Worm (Caenorhabditis elegans) whole organism, L1 larva: ENCODE results near the gene msp-49.
A peak's percentile ranks its signal among the peaks of the same experiment; 100 is the strongest.

Experiments
- C04F5.9 ChIP-seq: sonication (generic microtip); optimal IDR thresholded peaks from 2 replicates; lab custom pipeline; 2016; ENCODE audit warnings: missing genetic modification characterization, missing compliant biosample characterization
- C34B4.2 ChIP-seq: sonication (generic microtip); optimal IDR thresholded peaks from 2 replicates; lab custom pipeline; 2017; ENCODE audit warnings: mild to moderate bottlenecking, missing genetic modification characterization, missing compliant biosample characterization
- aha-1 ChIP-seq: fragments of 150-350 bp; optimal IDR thresholded peaks from 2 replicates; lab custom pipeline; 2014; ENCODE audit warnings: missing biosample characterization, missing genetic modification characterization
- aly-2 ChIP-seq: fragments of 150-350 bp; optimal IDR thresholded peaks from 2 replicates; lab custom pipeline; 2014; ENCODE audit warnings: missing biosample characterization, missing genetic modification characterization
- ama-1 ChIP-seq: fragments of 150-350 bp; optimal IDR thresholded peaks from 2 replicates; lab custom pipeline; 2014
- ceh-88 ChIP-seq: fragments of 200-800 bp; sonication (Bioruptor generic); IDR thresholded peaks from 2 replicates; pipeline ENCODE4 v1.3.6; 2022; ENCODE audit warnings: missing genetic modification characterization, missing compliant biosample characterization
- efl-1 ChIP-seq, 4 experiments: fragments of 150-350 bp; optimal IDR thresholded peaks in 3 of 4; peaks in 1 of 4; 1 replicate in 1 of 4; 2 replicates in 3 of 4; lab custom pipeline; 2014; ENCODE audit warnings: missing biosample characterization in 2 of 4, missing genetic modification characterization in 2 of 4, missing genetic modification reagents in 2 of 4
- efl-3 ChIP-seq: fragments of 200-800 bp; sonication (Bioruptor generic); optimal IDR thresholded peaks from 2 replicates; lab custom pipeline; 2018; ENCODE audit warnings: mild to moderate bottlenecking, missing genetic modification characterization, missing compliant biosample characterization
- egl-13 ChIP-seq: sonication (generic microtip); optimal IDR thresholded peaks from 2 replicates; lab custom pipeline; 2016; ENCODE audit warnings: missing genotype, missing genetic modification reagents, missing genetic modification characterization, missing compliant biosample characterization
- egl-27 ChIP-seq, 2 experiments: fragments of 150-350 bp in 1 of 2; sonication (generic microtip); optimal IDR thresholded peaks; 3 replicates each; lab custom pipeline; 2017 to 2018; ENCODE audit warnings: missing biosample characterization in 2 of 2, missing genetic modification characterization in 2 of 2, missing genetic modification reagents in 2 of 2
- elt-2 ChIP-seq: sonication (generic microtip); optimal IDR thresholded peaks from 2 replicates; lab custom pipeline; 2016; ENCODE audit warnings: missing genetic modification characterization, mild to moderate bottlenecking, inconsistent platforms, missing compliant biosample characterization, missing genetic modification reagents
- ets-5 ChIP-seq: fragments of 200-800 bp; sonication (Bioruptor generic); IDR thresholded peaks from 2 replicates; pipeline ENCODE4 v1.3.6; 2022; ENCODE audit warnings: missing genetic modification characterization, missing compliant biosample characterization
- fkh-10 ChIP-seq: sonication (generic microtip); optimal IDR thresholded peaks from 2 replicates; lab custom pipeline; 2017; ENCODE audit warnings: missing biosample characterization, missing genetic modification reagents, missing genetic modification characterization
- fkh-4 ChIP-seq: sonication (generic microtip); optimal IDR thresholded peaks from 2 replicates; lab custom pipeline; 2016; ENCODE audit warnings: missing compliant biosample characterization, missing genetic modification characterization, borderline replicate concordance
- fos-1 ChIP-seq: fragments of 150-350 bp; optimal IDR thresholded peaks from 2 replicates; lab custom pipeline; 2014; ENCODE audit warnings: missing biosample characterization, missing genetic modification characterization
- jun-1 ChIP-seq: fragments of 150-350 bp; optimal IDR thresholded peaks from 2 replicates; lab custom pipeline; 2014; ENCODE audit warnings: missing biosample characterization, missing genetic modification reagents, missing genetic modification characterization
- lin-14 ChIP-seq: fragments of 200-800 bp; sonication (Bioruptor generic); optimal IDR thresholded peaks from 2 replicates; lab custom pipeline; 2018; ENCODE audit warnings: mild to moderate bottlenecking, missing genetic modification characterization, moderate library complexity, missing compliant biosample characterization
- lin-15B ChIP-seq: fragments of 150-350 bp; sonication (generic microtip); optimal IDR thresholded peaks from 3 replicates; lab custom pipeline; 2014; ENCODE audit warnings: missing biosample characterization, missing genetic modification characterization
- lin-35 ChIP-seq, 2 experiments: fragments of 150-350 bp; optimal IDR thresholded peaks; 2 replicates each; lab custom pipeline; 2014; ENCODE audit warnings: missing biosample characterization in 2 of 2, missing genetic modification characterization in 2 of 2, missing genetic modification reagents in 2 of 2
- lir-3 ChIP-seq: sonication (generic microtip); optimal IDR thresholded peaks from 2 replicates; lab custom pipeline; 2016; ENCODE audit warnings: mild to moderate bottlenecking, missing genetic modification characterization, moderate library complexity, missing compliant biosample characterization; ENCODE audit not compliant: poor library complexity
- nhr-11 ChIP-seq: fragments of 150-350 bp; optimal IDR thresholded peaks from 2 replicates; lab custom pipeline; 2014; ENCODE audit warnings: missing biosample characterization, missing genetic modification characterization
- nhr-71 ChIP-seq: sonication (generic microtip); optimal IDR thresholded peaks from 2 replicates; lab custom pipeline; 2016; ENCODE audit warnings: mild to moderate bottlenecking, missing genetic modification characterization, moderate library complexity, missing compliant biosample characterization
- nhr-84 ChIP-seq: sonication (generic microtip); optimal IDR thresholded peaks from 2 replicates; lab custom pipeline; 2017; ENCODE audit warnings: missing biosample characterization, missing genetic modification characterization
- nhr-85 ChIP-seq: sonication (generic microtip); peaks from one replicate; lab custom pipeline; 2016; ENCODE audit warnings: missing genetic modification characterization, inconsistent platforms, missing compliant biosample characterization
- pax-3 ChIP-seq: fragments of 200-800 bp; sonication (Bioruptor generic); optimal IDR thresholded peaks from 2 replicates; lab custom pipeline; 2018; ENCODE audit warnings: mild to moderate bottlenecking, missing genetic modification characterization, moderate library complexity, missing compliant biosample characterization
- rnt-1 ChIP-seq: sonication (generic microtip); optimal IDR thresholded peaks from 2 replicates; lab custom pipeline; 2016; ENCODE audit warnings: mild to moderate bottlenecking, missing genetic modification characterization, moderate library complexity, missing compliant biosample characterization
- snpc-4 ChIP-seq: fragments of 150-350 bp; optimal IDR thresholded peaks from 2 replicates; lab custom pipeline; 2014; ENCODE audit warnings: missing biosample characterization, missing genetic modification characterization
- sox-4 ChIP-seq: sonication (generic microtip); optimal IDR thresholded peaks from 2 replicates; lab custom pipeline; 2016; ENCODE audit warnings: missing genetic modification characterization, missing compliant biosample characterization
- swsn-7 ChIP-seq: sonication (generic microtip); optimal IDR thresholded peaks from 2 replicates; lab custom pipeline; 2016; ENCODE audit warnings: missing genetic modification characterization, missing compliant biosample characterization
- tlp-1 ChIP-seq: fragments of 150-350 bp; optimal IDR thresholded peaks from 2 replicates; lab custom pipeline; 2014; ENCODE audit warnings: missing biosample characterization, missing genetic modification characterization
- unc-130 ChIP-seq: fragments of 150-350 bp; optimal IDR thresholded peaks from 2 replicates; lab custom pipeline; 2017; ENCODE audit warnings: missing biosample characterization, missing genetic modification characterization, inconsistent platforms
- unc-62 ChIP-seq: fragments of 150-350 bp; optimal IDR thresholded peaks from 2 replicates; lab custom pipeline; 2014; ENCODE audit warnings: missing biosample characterization, missing genetic modification reagents, missing genetic modification characterization
- ztf-4 ChIP-seq: fragments of 150-350 bp; optimal IDR thresholded peaks from 2 replicates; lab custom pipeline; 2014; ENCODE audit warnings: missing biosample characterization, missing genetic modification characterization

msp-49 gene

ce11 chrII:5184661-5185545 is 9.3 kb upstream of the msp-49 start:
- TF ChIP-seq elt-2 (tag; lab: Kevin White, UChicago) (peak; percentile 98), lin-15B (no peak), ets-5 (GFP tag; lab: Robert Waterston, UW) (no peak), nhr-71 (tag; lab: Kevin White, UChicago) (peak; percentile 43), rnt-1 (tag; lab: Kevin White, UChicago) (no peak), C04F5.9 (no peak), nhr-84 (tag; lab: Kevin White, UChicago) (no peak)

DNA sequence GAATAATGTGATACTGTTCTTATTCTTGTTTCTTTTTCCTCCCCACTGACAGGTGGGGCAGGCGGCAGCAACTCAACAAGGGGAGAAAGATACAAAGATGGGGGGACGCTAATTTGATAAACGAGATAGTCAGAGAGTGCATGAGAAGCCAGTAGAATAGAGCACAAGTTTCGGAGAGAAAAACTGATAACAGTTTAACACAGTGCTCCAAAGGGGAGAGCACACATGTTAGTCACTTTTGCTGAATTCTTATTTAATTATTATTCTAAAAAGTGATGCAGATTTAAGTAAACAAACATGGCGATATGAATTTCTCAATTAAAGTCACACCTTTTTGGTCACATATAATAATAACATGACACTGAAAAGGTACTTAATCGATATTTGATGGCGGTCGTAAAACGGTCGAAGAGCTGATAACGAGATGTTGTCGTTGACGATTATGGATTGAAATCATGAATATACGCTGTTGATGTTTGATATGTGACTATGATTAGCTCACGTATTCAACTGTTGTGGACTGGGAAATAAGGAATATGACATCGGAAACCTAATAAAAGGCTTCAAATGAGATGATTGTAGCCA is 8.1 kb upstream of the msp-49 start:
- TF ChIP-seq efl-3 (GFP tag; lab: Kevin White, UChicago): no peak
- TF ChIP-seq ceh-88 (GFP tag; lab: Robert Waterston, UW): no peak
- peak; percentile 44 for TF ChIP-seq tlp-1 (tag; lab: Kevin White, UChicago)
- TF ChIP-seq nhr-71 (tag; lab: Kevin White, UChicago): peak; percentile 36
- peak; percentile 23 for TF ChIP-seq lin-14 (GFP tag; lab: Kevin White, UChicago)
- TF ChIP-seq elt-2 (tag; lab: Kevin White, UChicago): peak; percentile 97

DNA sequence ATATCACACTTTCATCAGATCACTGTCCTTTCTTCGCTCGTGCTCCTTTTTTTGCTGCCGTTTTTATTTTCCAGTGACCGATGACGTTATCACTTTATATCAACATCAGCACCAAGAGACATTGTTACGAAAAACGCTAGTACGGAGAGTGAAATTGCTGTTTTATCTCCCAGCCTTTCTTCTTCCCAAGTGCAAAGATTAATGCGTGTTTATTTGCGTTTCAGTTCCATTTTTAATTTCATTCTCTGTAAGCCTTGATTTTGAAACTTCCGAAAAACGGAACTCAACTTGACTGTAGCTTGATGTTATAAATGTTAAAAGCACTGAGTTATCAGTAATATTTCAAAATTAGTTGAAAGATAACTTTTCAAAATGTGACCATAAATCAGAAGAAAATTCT is 7.3 kb upstream of the msp-49 start:
- TF ChIP-seq aly-2 (tag; lab: Kevin White, UChicago): no peak
- TF ChIP-seq elt-2 (tag; lab: Kevin White, UChicago): peak; percentile 88

ce11 chrII:5187469-5187868 is 6.7 kb upstream of the msp-49 start, which contains the start of gene crh-2:
Gene crh-2 (minus strand): TSS chrII:5187569.
- no peak for TF ChIP-seq ama-1 (lab: Kevin White, UChicago)
- no peak for TF ChIP-seq lir-3 (tag; lab: Kevin White, UChicago)

DNA sequence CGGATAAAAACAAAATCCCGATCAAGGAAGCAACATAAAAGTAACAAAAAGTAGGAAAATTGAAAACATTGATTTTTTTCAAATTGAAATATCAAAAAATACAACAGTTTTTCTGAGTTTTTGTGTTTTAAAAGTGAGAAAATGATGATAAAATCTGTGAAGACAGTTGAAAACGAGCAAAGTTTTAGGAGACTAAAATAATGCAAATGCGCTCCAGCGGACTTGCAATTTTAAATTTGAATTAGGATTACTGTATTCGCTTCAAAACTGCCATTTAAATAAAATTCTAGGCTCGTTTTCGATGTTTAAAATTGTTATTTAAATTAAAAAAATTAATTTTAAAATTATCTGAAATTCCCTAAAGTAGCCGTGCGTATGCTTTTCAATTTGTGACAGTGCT is 6.2 kb upstream of the msp-49 start:
- no peak for TF ChIP-seq aly-2 (tag; lab: Kevin White, UChicago)
- no peak for TF ChIP-seq snpc-4 (tag; lab: Kevin White, UChicago)
- TF ChIP-seq fkh-4 (tag; lab: Kevin White, UChicago): no peak
- TF ChIP-seq fkh-10: no peak
- TF ChIP-seq C34B4.2 (tag; lab: Kevin White, UChicago): no peak
- no peak for TF ChIP-seq nhr-85
- TF ChIP-seq, all 84 proteins: peak for 0

DNA sequence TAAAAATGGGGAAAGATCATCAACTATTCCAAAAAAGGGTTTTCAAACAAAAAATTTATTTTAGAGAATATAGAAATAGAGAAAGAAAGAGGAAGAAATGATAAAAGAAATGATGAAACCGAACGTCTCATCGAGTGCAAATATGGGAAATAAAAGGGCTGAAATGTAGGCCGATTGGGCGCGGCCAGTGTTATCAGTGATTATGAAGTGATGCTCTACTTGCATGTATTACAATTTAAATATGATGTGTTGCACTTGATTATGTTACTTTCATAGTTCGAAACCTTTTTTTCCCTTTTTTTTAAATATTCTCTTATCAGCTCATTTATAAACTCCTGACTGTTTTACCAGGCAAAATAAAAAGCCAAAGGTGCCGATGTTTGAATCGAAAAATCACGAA is 2.4 kb upstream of the msp-49 start:
- TF ChIP-seq lin-35 (GFP tag; optimal IDR thresholded peaks at IDR 0.05; lab: Kevin White, UChicago) (peak in 1 of 2 experiments; percentile 22), egl-13 (tag; lab: Kevin White, UChicago) (no peak), elt-2 (tag; lab: Kevin White, UChicago) (peak; percentile 96), egl-27 (tag; optimal IDR thresholded peaks at IDR 0.05; lab: Kevin White, UChicago) (no peak), efl-1 (optimal IDR thresholded peaks at IDR 0.05; lab: Kevin White, UChicago) (no peak), efl-1 (GFP tag; optimal IDR thresholded peaks at IDR 0.05 in 1 of 2; lab: Kevin White, UChicago) (peak in 1 of 2 experiments; percentile 70), fos-1 (tag; lab: Kevin White, UChicago) (no peak), swsn-7 (tag; lab: Kevin White, UChicago) (no peak), nhr-11 (tag; lab: Kevin White, UChicago) (no peak), unc-130 (tag; lab: Kevin White, UChicago) (no peak), ceh-88 (GFP tag; lab: Robert Waterston, UW) (no peak), pax-3 (no peak), ztf-4 (tag; lab: Kevin White, UChicago) (no peak), sox-4 (tag; lab: Kevin White, UChicago) (no peak), aha-1 (tag; lab: Kevin White, UChicago) (no peak), unc-62 (GFP tag; lab: Kevin White, UChicago) (no peak), jun-1 (peak; percentile 25)
